Worm (Caenorhabditis elegans) whole organism, L1 larva: ENCODE measurements around the gene F33D4.6.

Source experiments
- C04F5.9 ChIP-seq: sonication (generic microtip); optimal IDR thresholded peaks from 2 replicates; lab custom pipeline; 2016; ENCODE audit warnings: missing genetic modification characterization, missing compliant biosample characterization
- C16A3.4 ChIP-seq: fragments of 150-350 bp; optimal IDR thresholded peaks from 2 replicates; lab custom pipeline; 2014; ENCODE audit warnings: missing biosample characterization, missing genetic modification characterization
- F16B12.6 ChIP-seq: fragments of 150-350 bp; optimal IDR thresholded peaks from 2 replicates; lab custom pipeline; 2014; ENCODE audit warnings: missing biosample characterization, missing genetic modification characterization
- aha-1 ChIP-seq: fragments of 150-350 bp; optimal IDR thresholded peaks from 2 replicates; lab custom pipeline; 2014; ENCODE audit warnings: missing biosample characterization, missing genetic modification characterization
- aly-2 ChIP-seq: fragments of 150-350 bp; optimal IDR thresholded peaks from 2 replicates; lab custom pipeline; 2014; ENCODE audit warnings: missing biosample characterization, missing genetic modification characterization
- ama-1 ChIP-seq: fragments of 150-350 bp; optimal IDR thresholded peaks from 2 replicates; lab custom pipeline; 2014
- ceh-8 ChIP-seq: fragments of 200-800 bp; sonication (Bioruptor generic); optimal IDR thresholded peaks from 2 replicates; lab custom pipeline; 2018; ENCODE audit warnings: mild to moderate bottlenecking, missing genetic modification characterization, moderate library complexity, missing compliant biosample characterization
- ceh-82 ChIP-seq, 3 experiments: fragments of 150-350 bp in 1 of 3; sonication (generic microtip) in 2 of 3; optimal IDR thresholded peaks; 2 replicates each; lab custom pipeline; 2014 to 2017; ENCODE audit warnings: missing biosample characterization in 3 of 3, missing genetic modification characterization in 3 of 3
- ceh-88 ChIP-seq: fragments of 200-800 bp; sonication (Bioruptor generic); IDR thresholded peaks from 2 replicates; pipeline ENCODE4 v1.3.6; 2022; ENCODE audit warnings: missing genetic modification characterization, missing compliant biosample characterization
- ceh-90 ChIP-seq: sonication (generic microtip); optimal IDR thresholded peaks from 2 replicates; lab custom pipeline; 2016; ENCODE audit warnings: missing genetic modification characterization, missing compliant biosample characterization
- ces-1 ChIP-seq: fragments of 150-350 bp; optimal IDR thresholded peaks from 2 replicates; lab custom pipeline; 2014; ENCODE audit warnings: missing biosample characterization, missing genetic modification reagents, missing genetic modification characterization
- efl-1 ChIP-seq, 4 experiments: fragments of 150-350 bp; optimal IDR thresholded peaks in 3 of 4; peaks in 1 of 4; 1 replicate in 1 of 4; 2 replicates in 3 of 4; lab custom pipeline; 2014; ENCODE audit warnings: missing biosample characterization in 2 of 4, missing genetic modification characterization in 2 of 4, missing genetic modification reagents in 2 of 4
- egl-13 ChIP-seq: sonication (generic microtip); optimal IDR thresholded peaks from 2 replicates; lab custom pipeline; 2016; ENCODE audit warnings: missing genotype, missing genetic modification reagents, missing genetic modification characterization, missing compliant biosample characterization
- egl-27 ChIP-seq, 2 experiments: fragments of 150-350 bp in 1 of 2; sonication (generic microtip); optimal IDR thresholded peaks; 3 replicates each; lab custom pipeline; 2017 to 2018; ENCODE audit warnings: missing biosample characterization in 2 of 2, missing genetic modification characterization in 2 of 2, missing genetic modification reagents in 2 of 2
- elt-3 ChIP-seq, 6 experiments: fragments of 150-350 bp in 1 of 6; sonication (generic microtip); optimal IDR thresholded peaks; 2 replicates each; lab custom pipeline; 2017 to 2018; ENCODE audit warnings: missing biosample characterization in 6 of 6, missing genetic modification characterization in 6 of 6, inconsistent platforms in 1 of 6
- fkh-8 ChIP-seq: sonication (generic microtip); optimal IDR thresholded peaks from 2 replicates; lab custom pipeline; 2016; ENCODE audit warnings: mild to moderate bottlenecking, missing genetic modification characterization, missing compliant biosample characterization
- fos-1 ChIP-seq: fragments of 150-350 bp; optimal IDR thresholded peaks from 2 replicates; lab custom pipeline; 2014; ENCODE audit warnings: missing biosample characterization, missing genetic modification characterization
- grh-1 ChIP-seq: fragments of 200-800 bp; sonication (Bioruptor generic); IDR thresholded peaks from 2 replicates; pipeline ENCODE4 v1.3.6; 2022; ENCODE audit warnings: missing genetic modification reagents, missing genetic modification characterization, missing compliant biosample characterization
- hlh-17 ChIP-seq: fragments of 200-800 bp; sonication (Bioruptor generic); optimal IDR thresholded peaks from 2 replicates; lab custom pipeline; 2018; ENCODE audit warnings: missing genetic modification characterization, mild to moderate bottlenecking, missing compliant biosample characterization, moderate library complexity, borderline replicate concordance
- hpl-2 ChIP-seq: fragments of 150-350 bp; optimal IDR thresholded peaks from 2 replicates; lab custom pipeline; 2014; ENCODE audit warnings: missing biosample characterization, missing genetic modification reagents, missing genetic modification characterization
- isw-1 ChIP-seq: fragments of 200-800 bp; sonication (Bioruptor generic); IDR thresholded peaks from 2 replicates; pipeline ENCODE4 v1.3.6; 2022; ENCODE audit warnings: missing genetic modification characterization, missing compliant biosample characterization
- lin-13 ChIP-seq: fragments of 150-350 bp; optimal IDR thresholded peaks from 2 replicates; lab custom pipeline; 2014; ENCODE audit warnings: missing biosample characterization, missing genetic modification reagents, missing genetic modification characterization
- lin-35 ChIP-seq, 2 experiments: fragments of 150-350 bp; optimal IDR thresholded peaks; 2 replicates each; lab custom pipeline; 2014; ENCODE audit warnings: missing biosample characterization in 2 of 2, missing genetic modification characterization in 2 of 2, missing genetic modification reagents in 2 of 2
- lin-39 ChIP-seq: fragments of 150-350 bp; optimal IDR thresholded peaks from 2 replicates; lab custom pipeline; 2014; ENCODE audit warnings: missing biosample characterization, missing genetic modification reagents, missing genetic modification characterization
- lsy-2 ChIP-seq, 2 experiments: fragments of 150-350 bp; optimal IDR thresholded peaks; 2 replicates each; lab custom pipeline; 2014; ENCODE audit warnings: missing biosample characterization in 2 of 2, missing genetic modification characterization in 2 of 2
- mab-9 ChIP-seq: fragments of 200-800 bp; sonication (Bioruptor generic); IDR thresholded peaks from 2 replicates; pipeline ENCODE4 v1.3.6; 2022; ENCODE audit warnings: missing genetic modification reagents, missing genetic modification characterization, missing compliant biosample characterization
- mef-2 ChIP-seq: fragments of 150-350 bp; optimal IDR thresholded peaks from 2 replicates; lab custom pipeline; 2014; ENCODE audit warnings: missing biosample characterization, missing genetic modification characterization
- mep-1 ChIP-seq: fragments of 150-350 bp; optimal IDR thresholded peaks from 2 replicates; lab custom pipeline; 2014; ENCODE audit warnings: missing biosample characterization, missing genetic modification characterization
- nhr-12 ChIP-seq: sonication (generic microtip); optimal IDR thresholded peaks from 2 replicates; lab custom pipeline; 2017; ENCODE audit warnings: missing biosample characterization, missing genetic modification characterization
- nhr-19 ChIP-seq: fragments of 200-800 bp; sonication (Bioruptor generic); conservative IDR thresholded peaks from 2 replicates; pipeline ENCODE4 v1.3.6; 2022; ENCODE audit warnings: missing genetic modification characterization, missing compliant biosample characterization
- nhr-28 ChIP-seq: fragments of 150-350 bp; optimal IDR thresholded peaks from 2 replicates; lab custom pipeline; 2014; ENCODE audit warnings: missing biosample characterization, missing genetic modification characterization
- nhr-71 ChIP-seq: sonication (generic microtip); optimal IDR thresholded peaks from 2 replicates; lab custom pipeline; 2016; ENCODE audit warnings: mild to moderate bottlenecking, missing genetic modification characterization, moderate library complexity, missing compliant biosample characterization
- nhr-76 ChIP-seq: sonication (generic microtip); optimal IDR thresholded peaks from 2 replicates; lab custom pipeline; 2017; ENCODE audit warnings: missing biosample characterization, missing genetic modification characterization
- nhr-77 ChIP-seq: fragments of 150-350 bp; optimal IDR thresholded peaks from 2 replicates; lab custom pipeline; 2014; ENCODE audit warnings: missing biosample characterization, missing genetic modification characterization
- nhr-84 ChIP-seq: sonication (generic microtip); optimal IDR thresholded peaks from 2 replicates; lab custom pipeline; 2017; ENCODE audit warnings: missing biosample characterization, missing genetic modification characterization
- nhr-85 ChIP-seq: sonication (generic microtip); peaks from one replicate; lab custom pipeline; 2016; ENCODE audit warnings: missing genetic modification characterization, inconsistent platforms, missing compliant biosample characterization
- nhr-90 ChIP-seq: sonication (generic microtip); optimal IDR thresholded peaks from 2 replicates; lab custom pipeline; 2016; ENCODE audit warnings: mild to moderate bottlenecking, missing genetic modification characterization, missing compliant biosample characterization; ENCODE audit not compliant: poor library complexity
- pag-3 ChIP-seq: sonication (generic microtip); optimal IDR thresholded peaks from 2 replicates; lab custom pipeline; 2017; ENCODE audit warnings: missing genetic modification characterization, mild to moderate bottlenecking, missing compliant biosample characterization, antibody characterized with exemption, borderline replicate concordance; ENCODE audit not compliant: insufficient read depth
- pax-3 ChIP-seq: fragments of 200-800 bp; sonication (Bioruptor generic); optimal IDR thresholded peaks from 2 replicates; lab custom pipeline; 2018; ENCODE audit warnings: mild to moderate bottlenecking, missing genetic modification characterization, moderate library complexity, missing compliant biosample characterization
- rnt-1 ChIP-seq: sonication (generic microtip); optimal IDR thresholded peaks from 2 replicates; lab custom pipeline; 2016; ENCODE audit warnings: mild to moderate bottlenecking, missing genetic modification characterization, moderate library complexity, missing compliant biosample characterization
- skn-1 ChIP-seq: fragments of 150-350 bp; optimal IDR thresholded peaks from 2 replicates; lab custom pipeline; 2014; ENCODE audit warnings: missing biosample characterization, missing genetic modification characterization
- snpc-4 ChIP-seq: fragments of 150-350 bp; optimal IDR thresholded peaks from 2 replicates; lab custom pipeline; 2014; ENCODE audit warnings: missing biosample characterization, missing genetic modification characterization
- snu-23 ChIP-seq: sonication (generic microtip); optimal IDR thresholded peaks from 2 replicates; lab custom pipeline; 2016; ENCODE audit warnings: missing genetic modification characterization, missing compliant biosample characterization
- swsn-7 ChIP-seq: sonication (generic microtip); optimal IDR thresholded peaks from 2 replicates; lab custom pipeline; 2016; ENCODE audit warnings: missing genetic modification characterization, missing compliant biosample characterization
- tbx-2 ChIP-seq: sonication (generic microtip); optimal IDR thresholded peaks from 2 replicates; lab custom pipeline; 2016; ENCODE audit warnings: missing genetic modification characterization, missing compliant biosample characterization
- tlp-1 ChIP-seq: fragments of 150-350 bp; optimal IDR thresholded peaks from 2 replicates; lab custom pipeline; 2014; ENCODE audit warnings: missing biosample characterization, missing genetic modification characterization
- unc-98 ChIP-seq: fragments of 200-800 bp; sonication (Bioruptor generic); IDR thresholded peaks from 2 replicates; pipeline ENCODE4 v1.3.6; 2022; ENCODE audit warnings: missing genetic modification characterization, missing compliant biosample characterization
- vab-15 ChIP-seq: sonication (generic microtip); optimal IDR thresholded peaks from 2 replicates; lab custom pipeline; 2017; ENCODE audit warnings: missing genotype, mild to moderate bottlenecking, missing genetic modification characterization, missing compliant biosample characterization
- zip-4 ChIP-seq: fragments of 200-800 bp; sonication (Bioruptor generic); optimal IDR thresholded peaks from 2 replicates; lab custom pipeline; 2018; ENCODE audit warnings: mild to moderate bottlenecking, missing genetic modification characterization, moderate library complexity, missing compliant biosample characterization

F33D4.6 gene

ce11 chrIV:7710824-7711223 lies 7.0 kb downstream of the F33D4.6 start, which contains the start of gene nhr-8 (continued):
- no peak for TF ChIP-seq fkh-8 (tag; lab: Kevin White, UChicago)
- no peak for TF ChIP-seq nhr-19
- TF ChIP-seq aha-1 (tag; lab: Kevin White, UChicago), result no peak
- no peak for TF ChIP-seq nhr-84 (tag; lab: Kevin White, UChicago)
- TF ChIP-seq pax-3 (tag; lab: Kevin White, UChicago), result peak; percentile 4
- no peak for TF ChIP-seq mep-1 (tag; lab: Kevin White, UChicago)
- no peak for TF ChIP-seq zip-4 (GFP tag; lab: Kevin White, UChicago)
- TF ChIP-seq ceh-8 (GFP tag; lab: Kevin White, UChicago), result no peak
- no peak for TF ChIP-seq C16A3.4 (tag; lab: Kevin White, UChicago)
- TF ChIP-seq egl-27 (tag; optimal IDR thresholded peaks at IDR 0.05; lab: Kevin White, UChicago), result no peak
- no peak for TF ChIP-seq vab-15 (tag; lab: Kevin White, UChicago)
- no peak for TF ChIP-seq fos-1 (tag; lab: Kevin White, UChicago)
- no peak for TF ChIP-seq snu-23 (GFP tag; lab: Kevin White, UChicago)
- TF ChIP-seq nhr-71 (tag; lab: Kevin White, UChicago), result peak; percentile 23
- TF ChIP-seq ceh-82 (tag; optimal IDR thresholded peaks at IDR 0.05; lab: Kevin White, UChicago), result no peak
- no peak for TF ChIP-seq hlh-17 (GFP tag; lab: Kevin White, UChicago)
- TF ChIP-seq tlp-1 (tag; lab: Kevin White, UChicago), result peak; percentile 21
- no peak for TF ChIP-seq rnt-1 (tag; lab: Kevin White, UChicago)
- no peak for TF ChIP-seq nhr-90
- TF ChIP-seq hpl-2 (GFP tag; lab: Kevin White, UChicago), result no peak
- TF ChIP-seq lin-35 (GFP tag; optimal IDR thresholded peaks at IDR 0.05; lab: Kevin White, UChicago), result peak in 1 of 2 experiments; percentile 47

- no peak for TF ChIP-seq unc-98 (GFP tag; lab: Robert Waterston, UW)
- no peak for TF ChIP-seq pax-3 (tag; lab: Kevin White, UChicago)
- TF ChIP-seq ces-1 (GFP tag; lab: Kevin White, UChicago), result no peak
- TF ChIP-seq F16B12.6 (tag; lab: Kevin White, UChicago), result peak; percentile 84
- no peak for TF ChIP-seq nhr-77 (tag; lab: Kevin White, UChicago)
- no peak for TF ChIP-seq nhr-12
- peak; percentile 78 to 85 for TF ChIP-seq lsy-2 (tag; optimal IDR thresholded peaks at IDR 0.05; lab: Kevin White, UChicago)
- peak; percentile 37 for TF ChIP-seq lin-13 (GFP tag; lab: Kevin White, UChicago)
- no peak for TF ChIP-seq grh-1 (GFP tag; lab: Robert Waterston, UW)
- TF ChIP-seq lin-39 (tag; lab: Kevin White, UChicago), result no peak
- no peak for TF ChIP-seq ceh-90 (tag; lab: Kevin White, UChicago)
- no peak for TF ChIP-seq ama-1 (lab: Kevin White, UChicago)
- TF ChIP-seq C16A3.4 (tag; lab: Kevin White, UChicago), result peak; percentile 82
- TF ChIP-seq tbx-2 (tag; lab: Kevin White, UChicago), result peak; percentile 56
- TF ChIP-seq pag-3 (tag; lab: Kevin White, UChicago), result no peak
- no peak for TF ChIP-seq aly-2
- TF ChIP-seq lin-35 (GFP tag; optimal IDR thresholded peaks at IDR 0.05; lab: Kevin White, UChicago), result peak; percentile 67 to 75
- peak in 2 of 3 experiments; percentile 50 to 55 for TF ChIP-seq ceh-82 (tag; optimal IDR thresholded peaks at IDR 0.05; lab: Kevin White, UChicago)
- no peak for TF ChIP-seq ceh-8 (GFP tag; lab: Kevin White, UChicago)
- peak; percentile 74 for TF ChIP-seq skn-1 (tag; lab: Kevin White, UChicago)
- no peak for TF ChIP-seq nhr-28 (tag; lab: Kevin White, UChicago)
- peak; percentile 31 for TF ChIP-seq snpc-4 (tag; lab: Kevin White, UChicago)
- peak; percentile 53 for TF ChIP-seq rnt-1 (tag; lab: Kevin White, UChicago)
- TF ChIP-seq C04F5.9, result no peak
- TF ChIP-seq elt-3 (tag; optimal IDR thresholded peaks at IDR 0.05; lab: Kevin White, UChicago), result peak in 1 of 6 experiments; percentile 16
- TF ChIP-seq nhr-85 (tag; lab: Kevin White, UChicago), result no peak
- peak; percentile 35 for TF ChIP-seq egl-13 (tag; lab: Kevin White, UChicago)
- no peak for TF ChIP-seq mab-9 (GFP tag; lab: Robert Waterston, UW)
- no peak for TF ChIP-seq ceh-88 (GFP tag; lab: Robert Waterston, UW)
- TF ChIP-seq nhr-90, result peak; percentile 56
- no peak for TF ChIP-seq mef-2 (tag; lab: Kevin White, UChicago)
- no peak for TF ChIP-seq egl-27 (tag; optimal IDR thresholded peaks at IDR 0.05; lab: Kevin White, UChicago)
- TF ChIP-seq mep-1 (tag; lab: Kevin White, UChicago), result peak; percentile 91
- no peak; the same call in 1 of the 2 replicates for TF ChIP-seq isw-1
- TF ChIP-seq aha-1 (tag; lab: Kevin White, UChicago), result no peak
- peak; percentile 68 for TF ChIP-seq swsn-7 (tag; lab: Kevin White, UChicago)
- no peak for TF ChIP-seq tlp-1 (tag; lab: Kevin White, UChicago)
- TF ChIP-seq nhr-76 (tag; lab: Kevin White, UChicago), result no peak
- TF ChIP-seq efl-1 (optimal IDR thresholded peaks at IDR 0.05; lab: Kevin White, UChicago), result peak; percentile 58 to 67
- peak; percentile 69 to 94 for TF ChIP-seq efl-1 (GFP tag; optimal IDR thresholded peaks at IDR 0.05 in 1 of 2; lab: Kevin White, UChicago)
Measured at ce11 chrIV:7709701-7710100, 8.1 kb downstream of the F33D4.6 start, which contains the start of the genes mrpl-1, emc-6 and mrps-24. Gene mrpl-1, minus strand, starts transcription at chrIV:7709701. Gene emc-6, minus strand, starts transcription at chrIV:7709736. Gene mrps-24, plus strand, starts transcription at chrIV:7710045.
